Fruit fly (Drosophila melanogaster): ENCODE measurements around the gene Pfdn6.
A peak's percentile ranks its signal among the peaks of the same experiment; 100 is the strongest.

Pfdn6 gene

DNA sequence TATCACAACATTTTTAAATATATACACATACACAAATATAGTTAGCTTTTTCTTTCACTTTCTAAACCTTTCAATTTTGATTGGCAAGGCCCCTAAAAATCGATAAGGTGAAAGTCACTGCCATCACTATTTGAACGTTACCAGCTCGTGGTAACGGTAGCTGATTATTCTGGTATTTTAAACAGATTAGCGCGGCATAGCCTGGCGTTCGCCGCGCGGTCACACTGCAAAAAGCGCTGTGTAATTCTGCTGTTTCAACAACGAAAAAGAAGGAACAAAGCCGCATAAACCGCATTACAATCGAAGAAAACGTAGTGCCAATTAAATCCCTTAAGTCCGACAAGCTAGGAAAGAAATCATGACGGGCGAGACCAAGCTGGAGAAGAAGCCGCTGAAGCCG lies 8.6 kb upstream of the Pfdn6 start, which contains the start of gene Rpn1:
Gene Rpn1, plus strand, starts transcription at position 219 of the 400 bp plus-strand sequence.
- TF ChIP-seq CG4496 (GFP tag; IDR thresholded peaks at IDR 0.05) (peak; percentile 44; the same call in 1 of the 3 replicates), CG32121 (GFP tag; IDR thresholded peaks at IDR 0.05) (no peak), CG15710 (tag; optimal IDR thresholded peaks at IDR 0.05) (no peak), EcR (GFP tag; optimal IDR thresholded peaks at IDR 0.05) (peak; percentile 5)

DNA sequence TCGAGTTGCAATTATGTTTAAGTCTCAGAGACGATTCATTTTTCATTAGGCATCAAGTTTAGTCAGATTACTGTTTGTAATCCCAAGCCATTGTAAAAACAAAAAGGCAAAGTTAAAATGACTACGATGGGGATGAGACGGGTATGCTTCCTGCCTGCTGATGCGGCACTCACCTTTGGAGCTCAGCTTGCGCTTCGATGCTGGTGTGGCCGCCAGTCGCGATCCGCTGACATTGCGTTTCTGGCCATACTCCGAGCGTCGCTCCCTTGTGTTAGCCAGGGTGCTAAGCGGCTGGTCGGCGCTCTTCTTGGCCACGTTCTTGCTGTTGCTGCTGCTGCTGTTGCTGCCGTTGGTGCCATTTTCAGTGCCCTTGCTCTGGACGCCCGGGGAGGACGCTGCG lies 3.5 kb upstream of the Pfdn6 start:
- TF ChIP-seq Snoo (tag; optimal IDR thresholded peaks at IDR 0.05) (no peak), gl (tag; optimal IDR thresholded peaks at IDR 0.05) (no peak), fd96Ca (GFP tag; IDR thresholded peaks at IDR 0.05) (no peak), CG8301 (tag; optimal IDR thresholded peaks at IDR 0.05) (no peak), Pif1A (GFP tag; optimal IDR thresholded peaks at IDR 0.05) (no peak), CG12605 (GFP tag; IDR thresholded peaks at IDR 0.05) (no peak), CG32121 (GFP tag; IDR thresholded peaks at IDR 0.05) (no peak), CG9948 (tag; optimal IDR thresholded peaks at IDR 0.05) (no peak), CG14655 (GFP tag; optimal IDR thresholded peaks at IDR 0.05) (no peak), CG15710 (tag; optimal IDR thresholded peaks at IDR 0.05) (no peak), CG34367 (tag; optimal IDR thresholded peaks at IDR 0.05) (no peak), CG17806 (tag; optimal IDR thresholded peaks at IDR 0.05) (no peak), D1 (tag; optimal IDR thresholded peaks at IDR 0.05) (no peak)

DNA sequence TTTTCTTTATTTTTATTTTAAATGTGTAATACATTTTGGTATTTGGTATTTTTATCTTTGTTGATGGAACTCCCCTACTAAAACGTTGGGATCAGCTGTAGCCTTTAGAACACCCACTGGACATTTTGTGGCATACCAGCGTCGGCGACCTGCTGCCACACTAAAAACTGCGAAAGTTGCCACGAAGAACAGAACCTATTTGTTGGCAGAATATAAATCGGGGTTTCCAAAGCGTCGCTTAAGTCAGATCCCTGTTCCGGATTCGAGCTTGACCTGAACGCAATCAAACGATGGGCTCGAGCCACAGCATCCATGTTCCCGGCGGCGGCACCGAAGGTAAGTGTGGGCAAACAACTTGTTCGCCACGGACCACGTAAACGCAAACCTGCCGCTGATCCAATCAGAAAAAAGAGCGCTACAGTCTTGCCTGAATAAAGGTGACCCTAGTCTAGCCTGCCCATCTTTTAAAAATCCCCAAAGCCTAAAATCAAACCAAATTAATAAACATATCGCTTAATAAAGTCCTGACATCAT lies 1.4 kb downstream of the Pfdn6 start, which contains the start of gene Grasp65:
Gene Grasp65, plus strand, starts transcription at position 173 of the 534 bp plus-strand sequence.
- TF ChIP-seq CG14655 (GFP tag; optimal IDR thresholded peaks at IDR 0.05) (no peak), CG32121 (GFP tag; IDR thresholded peaks at IDR 0.05) (no peak), EcR (GFP tag; optimal IDR thresholded peaks at IDR 0.05) (no peak), CG9948 (tag; optimal IDR thresholded peaks at IDR 0.05) (no peak), CG13204 (GFP tag; optimal IDR thresholded peaks at IDR 0.05) (no peak), CG4496 (GFP tag; IDR thresholded peaks at IDR 0.05) (peak; percentile 54; the same call in 1 of the 3 replicates)

DNA sequence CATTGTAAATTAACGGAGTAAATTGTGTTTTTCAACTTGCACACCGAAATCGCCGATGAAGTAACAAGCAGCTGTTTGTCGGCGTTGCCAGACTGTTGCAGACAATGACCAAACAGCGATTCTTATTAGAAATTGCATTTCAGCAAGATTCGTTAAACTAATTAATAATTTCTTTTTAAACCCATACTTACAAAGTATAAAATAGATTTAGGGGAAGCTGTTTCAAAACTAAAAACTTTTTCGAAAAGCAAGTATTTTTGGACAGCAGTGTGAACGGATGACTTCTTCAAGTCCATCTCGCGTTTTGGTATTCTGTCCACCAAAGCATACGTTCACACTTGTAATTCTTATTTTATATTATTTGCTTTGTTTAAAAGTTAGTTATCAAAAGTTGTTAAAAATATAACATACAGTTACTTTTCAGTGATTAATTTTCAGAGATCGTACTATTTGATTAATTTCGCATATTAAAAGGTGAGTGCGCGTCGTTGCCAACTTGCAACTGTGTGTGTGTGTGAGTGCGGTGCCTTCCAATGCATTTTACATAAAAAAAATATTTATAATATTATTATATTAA lies 5.1 kb downstream of the Pfdn6 start, which contains the start of the genes CG8004 and RhoGDI:
Gene CG8004, minus strand, starts transcription at position 74 of the 577 bp plus-strand sequence.
Gene RhoGDI, plus strand, starts transcription at position 309 of the 577 bp plus-strand sequence.
- peak; percentile 29 for TF ChIP-seq CG9948 (tag; optimal IDR thresholded peaks at IDR 0.05)
- no peak for TF ChIP-seq Pif1A (GFP tag; optimal IDR thresholded peaks at IDR 0.05)
- no peak for TF ChIP-seq CG13204 (GFP tag; optimal IDR thresholded peaks at IDR 0.05)
- TF ChIP-seq CG17806 (tag; optimal IDR thresholded peaks at IDR 0.05): peak; percentile 50
- no peak for TF ChIP-seq CG8301 (tag; optimal IDR thresholded peaks at IDR 0.05)
- no peak for TF ChIP-seq CG10348 (GFP tag; IDR thresholded peaks at IDR 0.05)
- no peak for TF ChIP-seq CG12605 (GFP tag; IDR thresholded peaks at IDR 0.05)
- peak; percentile 15 for TF ChIP-seq Snoo (tag; optimal IDR thresholded peaks at IDR 0.05)
- no peak for TF ChIP-seq D1 (tag; optimal IDR thresholded peaks at IDR 0.05)
- no peak for TF ChIP-seq EcR (GFP tag; optimal IDR thresholded peaks at IDR 0.05)
- TF ChIP-seq CG14655 (GFP tag; optimal IDR thresholded peaks at IDR 0.05): no peak
- peak; percentile 39 for TF ChIP-seq CG15710 (tag; optimal IDR thresholded peaks at IDR 0.05)
- TF ChIP-seq fd96Ca (GFP tag; IDR thresholded peaks at IDR 0.05): peak; percentile 47; the same call in 1 of the 3 replicates
- TF ChIP-seq CG4496 (GFP tag; IDR thresholded peaks at IDR 0.05): 0 out of 3 replicates have a peak, but pooled peaks have one; percentile 39
- TF ChIP-seq rn (GFP tag; IDR thresholded peaks at IDR 0.05): no peak
- TF ChIP-seq Pif1B (GFP tag; optimal IDR thresholded peaks at IDR 0.05): no peak
- TF ChIP-seq CG34367 (tag; optimal IDR thresholded peaks at IDR 0.05): no peak
- TF ChIP-seq CG32121 (GFP tag; IDR thresholded peaks at IDR 0.05): no peak
- peak; percentile 55 for TF ChIP-seq CG8159 (tag; optimal IDR thresholded peaks at IDR 0.05)
- TF ChIP-seq Ets98B (GFP tag; IDR thresholded peaks at IDR 0.05): peak; percentile 51
- TF ChIP-seq gl (tag; optimal IDR thresholded peaks at IDR 0.05): no peak

DNA sequence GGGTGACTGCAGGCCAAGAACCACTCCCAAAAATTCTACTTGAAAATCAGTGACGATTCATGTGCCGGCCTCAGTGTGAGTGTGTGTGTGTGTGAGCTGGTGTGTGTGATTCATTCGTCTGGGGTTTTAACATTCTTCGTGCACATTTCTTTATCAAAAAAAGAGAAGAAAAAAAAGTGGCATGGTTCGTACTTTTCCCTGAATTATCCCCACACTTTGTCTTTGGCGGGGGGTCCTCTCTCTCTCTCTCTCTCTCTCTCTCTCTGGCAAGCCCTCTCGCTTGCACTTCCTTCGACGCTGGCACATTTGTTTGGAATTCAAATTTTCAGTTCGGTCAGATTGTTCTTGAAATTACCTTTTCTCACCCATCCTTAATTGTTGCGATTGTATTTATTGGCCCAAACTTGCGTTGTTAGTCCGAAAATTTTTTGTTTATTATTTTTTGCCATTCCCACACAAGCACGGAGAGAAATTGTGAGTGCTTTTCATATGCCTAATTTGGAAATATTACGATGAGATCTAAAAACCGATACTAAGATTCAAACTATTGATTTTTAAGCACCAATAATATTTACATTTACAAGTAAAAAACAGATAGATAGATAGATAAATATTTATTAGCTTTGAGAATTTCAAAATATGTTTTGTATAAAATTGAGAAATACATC lies 5.7 kb downstream of the Pfdn6 start:
- peak; percentile 60 for TF ChIP-seq Ets98B (GFP tag; IDR thresholded peaks at IDR 0.05)
- TF ChIP-seq Snoo (tag; optimal IDR thresholded peaks at IDR 0.05): peak; percentile 16
- TF ChIP-seq CG10348 (GFP tag; IDR thresholded peaks at IDR 0.05): no peak
- 0 out of 3 replicates have a peak, but pooled peaks have one; percentile 8 for TF ChIP-seq fd96Ca (GFP tag; IDR thresholded peaks at IDR 0.05)
- peak; percentile 77 for TF ChIP-seq CG12605 (GFP tag; IDR thresholded peaks at IDR 0.05)
- peak; percentile 5 for TF ChIP-seq CG8159 (tag; optimal IDR thresholded peaks at IDR 0.05)
- TF ChIP-seq CG17806 (tag; optimal IDR thresholded peaks at IDR 0.05): no peak
- peak; percentile 7 for TF ChIP-seq CG8301 (tag; optimal IDR thresholded peaks at IDR 0.05)
- peak; percentile 53; the same call in 1 of the 2 replicates for TF ChIP-seq CG32121 (GFP tag; IDR thresholded peaks at IDR 0.05)

DNA sequence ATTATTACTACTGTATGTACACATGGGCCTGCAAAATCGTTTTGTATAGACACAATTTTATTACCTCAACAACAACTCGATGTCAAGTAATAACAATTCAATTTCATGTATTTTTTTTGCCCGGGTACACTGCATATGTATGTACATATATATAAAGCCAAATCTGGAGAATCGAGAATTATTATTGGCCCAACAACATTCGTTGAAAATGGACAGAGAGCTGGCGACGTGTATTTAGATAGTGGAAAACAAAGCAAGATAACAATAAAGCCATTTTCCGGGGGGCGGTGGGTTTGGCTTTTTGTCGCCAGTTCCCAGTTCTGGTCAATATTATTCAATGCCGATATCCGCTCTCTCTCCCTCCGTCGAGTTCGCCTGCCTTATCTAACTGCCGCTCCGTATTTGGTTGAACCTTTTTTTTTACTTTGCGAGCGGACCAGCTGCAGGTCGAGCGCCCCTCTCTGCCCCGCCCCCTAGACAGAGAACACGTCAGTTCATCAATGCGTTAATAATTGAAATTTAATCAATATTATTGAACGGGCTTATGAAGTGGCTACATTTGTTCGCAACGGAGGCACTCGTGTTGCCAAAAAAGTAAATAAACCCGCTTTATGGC lies 6.4 kb downstream of the Pfdn6 start:
- TF ChIP-seq Pif1B (GFP tag; optimal IDR thresholded peaks at IDR 0.05): no peak
